Fruit fly (Drosophila melanogaster): Measurements from ENCODE around the gene CG31522.

CG31522 gene

dm6 chr3R:4402884-4403705, 59.6 kb downstream of the CG31522 start, which contains the start of gene lost (continued):
- no peak for TF ChIP-seq salm (tag; optimal IDR thresholded peaks at IDR 0.05)
- TF ChIP-seq CG14014 (GFP tag; IDR thresholded peaks at IDR 0.05): no peak
- peak; percentile 34 for TF ChIP-seq Fer1 (GFP tag; optimal IDR thresholded peaks at IDR 0.05)
- TF ChIP-seq CG10543 (GFP tag; optimal IDR thresholded peaks at IDR 0.05): peak; percentile 10
- no peak for TF ChIP-seq seq (GFP tag; IDR thresholded peaks at IDR 0.05)
- no peak for TF ChIP-seq HHEX (GFP tag; optimal IDR thresholded peaks at IDR 0.05)
- peak; percentile 100 for TF ChIP-seq CG6791 (GFP tag; IDR thresholded peaks at IDR 0.05; ENCODE audit: partially characterized antibody)
- no peak for TF ChIP-seq wek (GFP tag; optimal IDR thresholded peaks at IDR 0.05)
- peak; percentile 65 for TF ChIP-seq lab (GFP tag; optimal IDR thresholded peaks at IDR 0.05)
- no peak for TF ChIP-seq CkIIα-i1 (GFP tag; IDR thresholded peaks at IDR 0.05)
- TF ChIP-seq crol (GFP tag; IDR thresholded peaks at IDR 0.05): peak; percentile 71
- TF ChIP-seq CG14965 (GFP tag; optimal IDR thresholded peaks at IDR 0.05; ENCODE audit: borderline replicate concordance): no peak
- peak; percentile 38 for TF ChIP-seq CG17385 (GFP tag; optimal IDR thresholded peaks at IDR 0.05)
- peak; percentile 87 for TF ChIP-seq Med (GFP tag)
- peak; percentile 99 for TF ChIP-seq CG42726 (GFP tag; IDR thresholded peaks at IDR 0.05; ENCODE audit: partially characterized antibody)
- no peak for TF ChIP-seq MTF-1 (GFP tag; optimal IDR thresholded peaks at IDR 0.05; ENCODE audit: borderline replicate concordance)
- TF ChIP-seq croc (GFP tag; conservative IDR thresholded peaks at IDR 0.05): no peak
- TF ChIP-seq p53 (GFP tag; optimal IDR thresholded peaks at IDR 0.05): no peak
- peak; percentile 74 for TF ChIP-seq CTCF (GFP tag; optimal IDR thresholded peaks at IDR 0.05)
- TF ChIP-seq Camta (GFP tag; optimal IDR thresholded peaks at IDR 0.05): no peak
- no peak for TF ChIP-seq CG1602 (GFP tag; optimal IDR thresholded peaks at IDR 0.05)
- no peak for TF ChIP-seq pnt (GFP tag; optimal IDR thresholded peaks at IDR 0.05)
- no peak for TF ChIP-seq sim (GFP tag; IDR thresholded peaks at IDR 0.05)
- no peak for TF ChIP-seq da (GFP tag; optimal IDR thresholded peaks at IDR 0.05)
- TF ChIP-seq CG12659 (GFP tag; optimal IDR thresholded peaks at IDR 0.05): peak; percentile 80
- no peak for TF ChIP-seq CG7372 (GFP tag; IDR thresholded peaks at IDR 0.05)
- peak; percentile 17 for TF ChIP-seq exex (tag; optimal IDR thresholded peaks at IDR 0.05)
- TF ChIP-seq amos (GFP tag; IDR thresholded peaks at IDR 0.05; ENCODE audit: partially characterized antibody): peak; percentile 99
- TF ChIP-seq CG5180 (GFP tag; optimal IDR thresholded peaks at IDR 0.05): peak; percentile 61
- peak; percentile 43; the same call in 1 of the 3 replicates for TF ChIP-seq otp (GFP tag; IDR thresholded peaks at IDR 0.05)
- TF ChIP-seq lilli (GFP tag; optimal IDR thresholded peaks at IDR 0.05): peak; percentile 36
- TF ChIP-seq CG3065 (GFP tag; optimal IDR thresholded peaks at IDR 0.05): no peak
- no peak for TF ChIP-seq maf-S (GFP tag; optimal IDR thresholded peaks at IDR 0.05)
- no peak for TF ChIP-seq crc (GFP tag; optimal IDR thresholded peaks at IDR 0.05)
- peak; percentile 72 for TF ChIP-seq E2f2 (GFP tag; IDR thresholded peaks at IDR 0.05)
- no peak for TF ChIP-seq Antp (GFP tag; optimal IDR thresholded peaks at IDR 0.05)
- TF ChIP-seq CG18011 (GFP tag; optimal IDR thresholded peaks at IDR 0.05): peak; percentile 94
- TF ChIP-seq HmgD (GFP tag; optimal IDR thresholded peaks at IDR 0.05): no peak
- no peak for TF ChIP-seq Sin3A (optimal IDR thresholded peaks at IDR 0.05)
- no peak for TF ChIP-seq CG14667 (GFP tag; IDR thresholded peaks at IDR 0.05)
- TF ChIP-seq CG1603 (tag; optimal IDR thresholded peaks at IDR 0.05): peak; percentile 81
- TF ChIP-seq Deaf1 (tag; optimal IDR thresholded peaks at IDR 0.05): no peak
- no peak for TF ChIP-seq Spps (tag; optimal IDR thresholded peaks at IDR 0.05)
- TF ChIP-seq Nf-YC (tag; optimal IDR thresholded peaks at IDR 0.05): peak; percentile 34
- peak; percentile 80 for TF ChIP-seq row (GFP tag; IDR thresholded peaks at IDR 0.05)
- TF ChIP-seq eve (GFP tag; optimal IDR thresholded peaks at IDR 0.05): peak in 1 of 2 experiments; percentile 14
- no peak for TF ChIP-seq CG8359 (GFP tag; optimal IDR thresholded peaks at IDR 0.05; ENCODE audit: borderline replicate concordance)
- TF ChIP-seq CG12104 (GFP tag; optimal IDR thresholded peaks at IDR 0.05): no peak
- TF ChIP-seq br (optimal IDR thresholded peaks at IDR 0.05): no peak
- peak; percentile 17; the same call in 1 of the 2 replicates for TF ChIP-seq wdn (GFP tag; IDR thresholded peaks at IDR 0.05)
